Fruit fly (Drosophila melanogaster) whole organism, embryonic: ENCODE measurements around the gene CG8851.

Source experiments
- Abd-B ChIP-seq: fragments of 200-800 bp; sonication (Bioruptor generic); optimal IDR thresholded peaks from 2 replicates; lab custom pipeline; 2018; ENCODE audit warnings: missing biosample characterization, mild to moderate bottlenecking, missing genetic modification characterization, moderate library complexity
- Bteb2 ChIP-seq: fragments of 200-800 bp; sonication (Bioruptor generic); optimal IDR thresholded peaks from 2 replicates; lab custom pipeline; 2016; ENCODE audit warnings: missing biosample characterization, missing genetic modification characterization
- CG10565 ChIP-seq: fragments of 200-800 bp; sonication (Bioruptor generic); optimal IDR thresholded peaks from 3 replicates; lab custom pipeline; 2016; ENCODE audit warnings: missing biosample characterization, mild to moderate bottlenecking, missing genetic modification characterization
- CG12104 ChIP-seq: fragments of 200-800 bp; sonication (Bioruptor generic); optimal IDR thresholded peaks from 3 replicates; lab custom pipeline; 2016; ENCODE audit warnings: missing biosample characterization, missing genetic modification characterization
- CG13123 ChIP-seq: fragments of 200-800 bp; sonication (Bioruptor generic); optimal IDR thresholded peaks from 2 replicates; lab custom pipeline; 2016; ENCODE audit warnings: missing biosample characterization, missing genetic modification characterization
- CG13424 ChIP-seq: fragments of 200-800 bp; sonication (Bioruptor generic); optimal IDR thresholded peaks from 2 replicates; lab custom pipeline; 2019; ENCODE audit warnings: missing biosample characterization, mild to moderate bottlenecking, missing genetic modification characterization, moderate library complexity
- CG17361 ChIP-seq: fragments of 200-800 bp; sonication (Bioruptor generic); IDR thresholded peaks from 3 replicates; pipeline ENCODE4 v1.3.6; 2022; ENCODE audit warnings: missing biosample characterization, missing genetic modification characterization
- CG2712 ChIP-seq: fragments of 200-800 bp; optimal IDR thresholded peaks from 3 replicates; lab custom pipeline; 2019; ENCODE audit warnings: missing biosample characterization, mild to moderate bottlenecking, missing genetic modification characterization, moderate library complexity
- CG32532 ChIP-seq: fragments of 200-800 bp; sonication (Bioruptor generic); IDR thresholded peaks from 2 replicates; pipeline ENCODE4 v1.3.6; 2022; ENCODE audit warnings: missing biosample characterization, missing genetic modification characterization
- CG34422 ChIP-seq: fragments of 200-800 bp; sonication (Bioruptor generic); IDR thresholded peaks from 3 replicates; pipeline ENCODE4 v1.3.6; 2022; ENCODE audit warnings: missing biosample characterization, missing genetic modification characterization
- CG4707 ChIP-seq: fragments of 200-800 bp; sonication (Bioruptor generic); optimal IDR thresholded peaks from 2 replicates; lab custom pipeline; 2018; ENCODE audit warnings: missing biosample characterization, mild to moderate bottlenecking, missing genetic modification characterization, moderate library complexity
- CG7372 ChIP-seq: fragments of 200-800 bp; sonication (Bioruptor generic); IDR thresholded peaks from 2 replicates; pipeline ENCODE4 v1.3.6; 2022; ENCODE audit warnings: missing biosample characterization, missing genetic modification characterization
- CG7928 ChIP-seq: fragments of 200-800 bp; sonication (Bioruptor generic); optimal IDR thresholded peaks from 2 replicates; lab custom pipeline; 2017; ENCODE audit warnings: missing biosample characterization, mild to moderate bottlenecking, missing genetic modification characterization
- CG8290 ChIP-seq, 3 experiments: fragments of 200-800 bp; sonication (Bioruptor generic); optimal IDR thresholded peaks; 2 replicates each; lab custom pipeline; 2016 to 2019; ENCODE audit warnings: missing biosample characterization in 3 of 3, missing genetic modification characterization in 3 of 3, mild to moderate bottlenecking in 2 of 3, moderate library complexity in 1 of 3
- CG8388 ChIP-seq: fragments of 200-800 bp; sonication (Bioruptor generic); optimal IDR thresholded peaks from 2 replicates; lab custom pipeline; 2019; ENCODE audit warnings: missing biosample characterization, mild to moderate bottlenecking, missing genetic modification characterization, moderate library complexity
- CG9876 ChIP-seq: fragments of 200-800 bp; sonication (Bioruptor generic); optimal IDR thresholded peaks from 2 replicates; lab custom pipeline; 2016; ENCODE audit warnings: missing biosample characterization, missing genetic modification characterization
- CoRest ChIP-seq: fragments of 200-800 bp; sonication (Bioruptor generic); optimal IDR thresholded peaks from 3 replicates; lab custom pipeline; 2018; ENCODE audit warnings: missing biosample characterization, mild to moderate bottlenecking, missing genetic modification characterization, moderate library complexity
- Dip3 ChIP-seq: fragments of 200-800 bp; sonication (Bioruptor generic); optimal IDR thresholded peaks from 3 replicates; lab custom pipeline; 2016; ENCODE audit warnings: missing biosample characterization, missing genetic modification characterization
- Hmr ChIP-seq: fragments of 200-800 bp; sonication (Bioruptor generic); optimal IDR thresholded peaks from 3 replicates; lab custom pipeline; 2017; ENCODE audit warnings: mild to moderate bottlenecking, missing biosample characterization, missing genetic modification reagents, missing genetic modification characterization
- NC2α ChIP-seq: fragments of 200-800 bp; sonication (Bioruptor generic); optimal IDR thresholded peaks from 2 replicates; lab custom pipeline; 2016; ENCODE audit warnings: missing biosample characterization, missing genetic modification characterization
- Oli ChIP-seq: fragments of 200-800 bp; sonication (Bioruptor generic); optimal IDR thresholded peaks from 2 replicates; lab custom pipeline; 2018; ENCODE audit warnings: missing biosample characterization, mild to moderate bottlenecking, missing genetic modification characterization, moderate library complexity
- Pdp1 ChIP-seq, 2 experiments: fragments of 200-800 bp; sonication (Bioruptor generic); optimal IDR thresholded peaks; 3 replicates each; lab custom pipeline; 2016; ENCODE audit warnings: missing biosample characterization in 2 of 2, missing genetic modification characterization in 2 of 2, mild to moderate bottlenecking in 1 of 2, moderate library complexity in 1 of 2
- Sox102F ChIP-seq: fragments of 200-800 bp; sonication (Bioruptor generic); optimal IDR thresholded peaks from 2 replicates; lab custom pipeline; 2018; ENCODE audit warnings: missing biosample characterization, mild to moderate bottlenecking, missing genetic modification characterization, moderate library complexity
- Xbp1 ChIP-seq: fragments of 200-800 bp; sonication (Bioruptor generic); optimal IDR thresholded peaks from 3 replicates; lab custom pipeline; 2016; ENCODE audit warnings: missing biosample characterization, mild to moderate bottlenecking, missing genetic modification characterization
- Xrp1 ChIP-seq: fragments of 200-800 bp; sonication (Bioruptor generic); IDR thresholded peaks from 2 replicates; pipeline ENCODE4 v1.3.6; 2022; ENCODE audit warnings: missing biosample characterization, missing genetic modification characterization
- ac ChIP-seq: fragments of 200-800 bp; sonication (Bioruptor generic); optimal IDR thresholded peaks from 3 replicates; lab custom pipeline; 2017; ENCODE audit warnings: missing biosample characterization, mild to moderate bottlenecking, missing genetic modification characterization
- ase ChIP-seq: fragments of 200-800 bp; sonication (Bioruptor generic); IDR thresholded peaks from 3 replicates; pipeline ENCODE4 v1.3.6; 2022; ENCODE audit warnings: missing biosample characterization, missing genetic modification characterization
- ash1 ChIP-seq: fragments of 200-800 bp; sonication (Bioruptor generic); optimal IDR thresholded peaks from 2 replicates; lab custom pipeline; 2018; ENCODE audit warnings: missing biosample characterization, mild to moderate bottlenecking, missing genetic modification characterization
- cg ChIP-seq: fragments of 200-800 bp; sonication (Bioruptor generic); optimal IDR thresholded peaks from 3 replicates; lab custom pipeline; 2019; ENCODE audit warnings: missing biosample characterization, mild to moderate bottlenecking, missing genetic modification characterization, moderate library complexity
- cwo ChIP-seq: fragments of 200-800 bp; sonication (Bioruptor generic); optimal IDR thresholded peaks from 3 replicates; lab custom pipeline; 2017; ENCODE audit warnings: missing biosample characterization, missing genetic modification characterization, mild to moderate bottlenecking, moderate library complexity, missing genetic modification reagents
- dimm ChIP-seq: fragments of 200-800 bp; sonication (Bioruptor generic); IDR thresholded peaks from 2 replicates; pipeline ENCODE4 v1.3.6; 2022; ENCODE audit warnings: missing biosample characterization, missing genetic modification characterization
- dysf ChIP-seq: fragments of 200-800 bp; sonication (Bioruptor generic); IDR thresholded peaks from 3 replicates; pipeline ENCODE4 v1.3.6; 2022; ENCODE audit warnings: missing biosample characterization, missing genetic modification characterization
- fd96Cb ChIP-seq: fragments of 200-800 bp; sonication (Bioruptor generic); optimal IDR thresholded peaks from 2 replicates; lab custom pipeline; 2018; ENCODE audit warnings: missing biosample characterization, mild to moderate bottlenecking, missing genetic modification characterization, moderate library complexity
- gem ChIP-seq: fragments of 200-800 bp; sonication (Bioruptor generic); optimal IDR thresholded peaks from 2 replicates; lab custom pipeline; 2019; ENCODE audit warnings: missing biosample characterization, mild to moderate bottlenecking, missing genetic modification characterization, moderate library complexity
- gsb-n ChIP-seq: fragments of 200-800 bp; sonication (Bioruptor generic); optimal IDR thresholded peaks from 3 replicates; lab custom pipeline; 2018; ENCODE audit warnings: missing biosample characterization, mild to moderate bottlenecking, missing genetic modification characterization
- jigr1 ChIP-seq: fragments of 200-800 bp; sonication (Bioruptor generic); IDR thresholded peaks from 3 replicates; pipeline ENCODE4 v1.3.6; 2022; ENCODE audit warnings: missing biosample characterization, missing genetic modification characterization
- nau ChIP-seq: fragments of 200-800 bp; sonication (Bioruptor generic); optimal IDR thresholded peaks from 3 replicates; lab custom pipeline; 2017; ENCODE audit warnings: missing biosample characterization, mild to moderate bottlenecking, missing genetic modification characterization, missing genetic modification reagents
- oc ChIP-seq: fragments of 200-800 bp; sonication (Bioruptor generic); optimal IDR thresholded peaks from 2 replicates; lab custom pipeline; 2018; ENCODE audit warnings: missing biosample characterization, mild to moderate bottlenecking, missing genetic modification characterization, moderate library complexity
- phol ChIP-seq: fragments of 200-800 bp; sonication (Bioruptor generic); optimal IDR thresholded peaks from 3 replicates; lab custom pipeline; 2018; ENCODE audit warnings: missing biosample characterization, mild to moderate bottlenecking, missing genetic modification characterization, moderate library complexity
- scrt ChIP-seq: fragments of 200-800 bp; sonication (Bioruptor generic); optimal IDR thresholded peaks from 2 replicates; lab custom pipeline; 2018; ENCODE audit warnings: missing biosample characterization, mild to moderate bottlenecking, missing genetic modification characterization, moderate library complexity
- sd ChIP-seq: fragments of 200-800 bp; sonication (Bioruptor generic); optimal IDR thresholded peaks from 3 replicates; lab custom pipeline; 2018; ENCODE audit warnings: missing biosample characterization, mild to moderate bottlenecking, missing genetic modification characterization, moderate library complexity
- sens ChIP-seq: fragments of 200-800 bp; sonication (Bioruptor generic); peaks from one replicate; lab custom pipeline; 2016; ENCODE audit warnings: missing biosample characterization, missing genetic modification characterization
- sim ChIP-seq: fragments of 200-800 bp; sonication (Bioruptor generic); IDR thresholded peaks from 2 replicates; pipeline ENCODE4 v1.3.6; 2022; ENCODE audit warnings: missing biosample characterization, missing genetic modification characterization
- slou ChIP-seq: fragments of 200-800 bp; sonication (Bioruptor generic); optimal IDR thresholded peaks from 3 replicates; lab custom pipeline; 2016; ENCODE audit warnings: missing biosample characterization, missing genetic modification characterization
- so ChIP-seq: fragments of 200-800 bp; sonication (Bioruptor generic); IDR thresholded peaks from 3 replicates; pipeline ENCODE4 v1.3.6; 2022; ENCODE audit warnings: missing biosample characterization, missing genetic modification characterization
- toy ChIP-seq: fragments of 200-800 bp; sonication (Bioruptor generic); IDR thresholded peaks from 2 replicates; pipeline ENCODE4 v1.3.6; 2022; ENCODE audit warnings: missing biosample characterization, missing genetic modification characterization
- tup ChIP-seq: fragments of 200-800 bp; sonication (Bioruptor generic); optimal IDR thresholded peaks from 2 replicates; lab custom pipeline; 2016; ENCODE audit warnings: missing biosample characterization, mild to moderate bottlenecking, missing genetic modification characterization, moderate library complexity
- zen ChIP-seq: fragments of 200-800 bp; sonication (Bioruptor generic); optimal IDR thresholded peaks from 3 replicates; lab custom pipeline; 2018; ENCODE audit warnings: missing biosample characterization, mild to moderate bottlenecking, missing genetic modification characterization, moderate library complexity
- zfh1 ChIP-seq: fragments of 200-800 bp; sonication (Bioruptor generic); IDR thresholded peaks from 3 replicates; pipeline ENCODE4 v1.3.6; 2022; ENCODE audit warnings: missing biosample characterization, missing genetic modification characterization
- zfh2 ChIP-seq: fragments of 200-800 bp; sonication (Bioruptor generic); optimal IDR thresholded peaks from 2 replicates; lab custom pipeline; 2016; ENCODE audit warnings: missing biosample characterization, missing genetic modification characterization

The CG8851 gene

DNA sequence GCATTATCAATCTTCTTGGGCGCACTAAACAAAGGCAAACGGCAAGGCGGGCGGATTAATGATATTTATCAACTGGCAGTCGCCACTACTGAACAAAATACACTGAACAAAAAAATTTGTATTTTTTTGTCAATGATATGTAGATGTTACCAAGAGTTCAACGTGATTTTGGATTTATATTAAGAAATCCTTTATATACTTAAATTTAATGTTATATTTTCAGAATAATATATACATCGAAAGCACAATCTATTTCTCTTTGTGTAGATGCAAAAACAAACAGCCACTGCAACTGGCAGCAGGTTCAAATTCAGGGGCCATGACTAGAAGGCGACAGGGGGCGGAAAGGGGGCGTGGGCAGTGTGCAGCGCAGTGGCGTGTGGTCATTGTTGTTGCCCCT, 36.8 kb upstream of the CG8851 start (continued):
- TF ChIP-seq Hmr (GFP tag; lab: Kevin White, UChicago) (no peak), Pdp1 (GFP tag; optimal IDR thresholded peaks at IDR 0.05; lab: Kevin White, UChicago) (no peak), NC2α (GFP tag; lab: Kevin White, UChicago) (no peak), CG7928 (GFP tag; lab: Kevin White, UChicago) (no peak), CG2712 (tag; lab: Kevin White, UChicago) (no peak), zfh2 (GFP tag; lab: Kevin White, UChicago) (no peak), CG17361 (GFP tag; lab: Robert Waterston, UW) (no peak), zen (peak; percentile 23), CG13123 (GFP tag; lab: Kevin White, UChicago) (no peak), CG13424 (tag; lab: Kevin White, UChicago) (peak; percentile 22), sd (tag; lab: Kevin White, UChicago) (no peak), gem (tag; lab: Kevin White, UChicago) (peak; percentile 55), so (GFP tag; lab: Robert Waterston, UW) (no peak), Abd-B (no peak), dimm (GFP tag; lab: Robert Waterston, UW) (no peak), sens (peak; percentile 1), dysf (GFP tag; lab: Robert Waterston, UW) (no peak), Sox102F (GFP tag; lab: Kevin White, UChicago) (peak; percentile 47), tup (GFP tag; lab: Kevin White, UChicago) (no peak), nau (GFP tag; lab: Kevin White, UChicago) (no peak), phol (no peak), Xbp1 (GFP tag; lab: Kevin White, UChicago) (no peak), CG32532 (no peak), cg (no peak), zfh1 (GFP tag; lab: Robert Waterston, UW) (no peak), CG34422 (GFP tag; lab: Robert Waterston, UW) (no peak), Xrp1 (peak; percentile 35; the same call in 1 of the 2 replicates), cwo (GFP tag; lab: Kevin White, UChicago) (no peak), CoRest (tag; lab: Kevin White, UChicago) (peak; percentile 10), CG7372 (GFP tag; lab: Robert Waterston, UW) (no peak), CG8388 (peak; percentile 4), ash1 (no peak), CG4707 (GFP tag; lab: Kevin White, UChicago) (no peak), ase (GFP tag; lab: Robert Waterston, UW) (0 out of 3 replicates have a peak, but pooled peaks have one; percentile 32), gsb-n (tag; lab: Kevin White, UChicago) (no peak), sim (GFP tag; lab: Robert Waterston, UW) (no peak), oc (tag; lab: Kevin White, UChicago) (no peak), CG10565 (GFP tag; lab: Kevin White, UChicago) (no peak), slou (no peak), CG12104 (GFP tag; lab: Kevin White, UChicago) (no peak), CG8290 (GFP tag; optimal IDR thresholded peaks at IDR 0.05; lab: Kevin White, UChicago) (no peak), CG8290 (tag; optimal IDR thresholded peaks at IDR 0.05; lab: Kevin White, UChicago) (no peak), toy (GFP tag; lab: Robert Waterston, UW) (no peak), ac (GFP tag; lab: Kevin White, UChicago) (no peak), jigr1 (GFP tag; lab: Robert Waterston, UW) (no peak), Bteb2 (GFP tag; lab: Kevin White, UChicago) (no peak), Dip3 (no peak), scrt (GFP tag; lab: Kevin White, UChicago) (no peak), CG9876 (no peak), fd96Cb (peak; percentile 32), Oli (peak; percentile 26)
